Fruit fly (Drosophila melanogaster): Measurements from ENCODE around the gene CG6833.

Gene CG6833

dm6 chr3L:14028485-14029384, 22.3 kb upstream of the CG6833 start, which contains the start of gene Ptip (continued):
- TF ChIP-seq sima (GFP tag; optimal IDR thresholded peaks at IDR 0.05) (no peak), ab (GFP tag; optimal IDR thresholded peaks at IDR 0.05) (no peak), Fer1 (GFP tag; optimal IDR thresholded peaks at IDR 0.05) (no peak), cg (GFP tag; optimal IDR thresholded peaks at IDR 0.05) (peak; percentile 97), chn (GFP tag; optimal IDR thresholded peaks at IDR 0.05) (peak; percentile 78), CG17359 (tag; optimal IDR thresholded peaks at IDR 0.05) (no peak), tll (GFP tag; optimal IDR thresholded peaks at IDR 0.05) (peak in 1 of 2 experiments; percentile 25), CG18619 (GFP tag; optimal IDR thresholded peaks at IDR 0.05) (peak; percentile 30), CG8290 (GFP tag; optimal IDR thresholded peaks at IDR 0.05) (no peak), CG8290 (tag; optimal IDR thresholded peaks at IDR 0.05) (peak in 1 of 2 experiments; percentile 42), CG17568 (GFP tag; optimal IDR thresholded peaks at IDR 0.05) (no peak), Hr39 (optimal IDR thresholded peaks at IDR 0.05) (no peak), CG33213 (GFP tag; optimal IDR thresholded peaks at IDR 0.05) (peak; percentile 53), CG3726 (GFP tag; IDR thresholded peaks at IDR 0.05) (no peak), Hr78 (GFP tag; optimal IDR thresholded peaks at IDR 0.05) (no peak), ham (GFP tag; IDR thresholded peaks at IDR 0.05) (no peak), Dek (tag; optimal IDR thresholded peaks at IDR 0.05) (no peak), Stat92E (GFP tag; optimal IDR thresholded peaks at IDR 0.05) (no peak), Dfd (GFP tag; optimal IDR thresholded peaks at IDR 0.05) (no peak), CG30431 (GFP tag; optimal IDR thresholded peaks at IDR 0.05) (no peak), CG15073 (GFP tag; optimal IDR thresholded peaks at IDR 0.05) (no peak), CG16815 (GFP tag; optimal IDR thresholded peaks at IDR 0.05) (no peak), cad (GFP tag; optimal IDR thresholded peaks at IDR 0.05) (peak; percentile 95), Opbp (GFP tag; IDR thresholded peaks at IDR 0.05; ENCODE audit: partially characterized antibody) (peak; percentile 98), CG8765 (GFP tag; IDR thresholded peaks at IDR 0.05) (no peak), D19A (tag; optimal IDR thresholded peaks at IDR 0.05) (no peak), MTF-1 (GFP tag; optimal IDR thresholded peaks at IDR 0.05; ENCODE audit: borderline replicate concordance) (peak; percentile 79), Atf3 (GFP tag; optimal IDR thresholded peaks at IDR 0.05) (no peak), CG10654 (GFP tag; optimal IDR thresholded peaks at IDR 0.05) (no peak), Dip2 (GFP tag; IDR thresholded peaks at IDR 0.05) (no peak), CG6813 (GFP tag; optimal IDR thresholded peaks at IDR 0.05) (peak; percentile 54), Oli (tag; optimal IDR thresholded peaks at IDR 0.05) (no peak), Camta (GFP tag; optimal IDR thresholded peaks at IDR 0.05) (no peak), Rx (GFP tag; IDR thresholded peaks at IDR 0.05) (no peak), BEAF-32 (GFP tag; optimal IDR thresholded peaks at IDR 0.05) (peak; percentile 99), CG10462 (GFP tag; optimal IDR thresholded peaks at IDR 0.05) (no peak), CG30020 (tag; optimal IDR thresholded peaks at IDR 0.05) (peak; percentile 37), GATAe (GFP tag; conservative IDR thresholded peaks at IDR 0.05) (peak; percentile 43; the same call in 1 of the 2 replicates), Elba2 (GFP tag; optimal IDR thresholded peaks at IDR 0.05) (no peak), lov (optimal IDR thresholded peaks at IDR 0.05) (no peak), lov (GFP tag; IDR thresholded peaks at IDR 0.05) (peak; percentile 63; the same call in 1 of the 3 replicates), da (GFP tag; optimal IDR thresholded peaks at IDR 0.05) (no peak), HLH4C (GFP tag; IDR thresholded peaks at IDR 0.05; ENCODE audit: partially characterized antibody) (peak; percentile 95), CG7928 (GFP tag; optimal IDR thresholded peaks at IDR 0.05) (no peak), gfzf (GFP tag; optimal IDR thresholded peaks at IDR 0.05) (peak; percentile 50)

Data from whole organism, embryonic.